Worm (Caenorhabditis elegans): ENCODE data around the gene ZK1321.4.

ce11 chrII:9727192-9727699, 46.5 kb downstream of the ZK1321.4 start:
- no peak for TF ChIP-seq lir-1 (GFP tag; conservative IDR thresholded peaks at IDR 0.05)
- no peak for TF ChIP-seq lsy-27 (tag; optimal IDR thresholded peaks at IDR 0.05; ENCODE audit: borderline replicate concordance, insufficient read depth)
- TF ChIP-seq snpc-4 (GFP tag; optimal IDR thresholded peaks at IDR 0.05), result no peak
- TF ChIP-seq snpc-4 (tag; optimal IDR thresholded peaks at IDR 0.05), result no peak
- no peak for TF ChIP-seq C06A6.2 (GFP tag; conservative IDR thresholded peaks at IDR 0.05)
- TF ChIP-seq dpl-1 (GFP tag; optimal IDR thresholded peaks at IDR 0.05), result no peak
- no peak for TF ChIP-seq K12H6.12 (tag; optimal IDR thresholded peaks at IDR 0.05)
- TF ChIP-seq nhr-27 (tag; optimal IDR thresholded peaks at IDR 0.05), result no peak
- TF ChIP-seq snpc-1.3 (tag; optimal IDR thresholded peaks at IDR 0.05; ENCODE audit: insufficient read depth), result no peak
- TF ChIP-seq somi-1 (GFP tag; optimal IDR thresholded peaks at IDR 0.05), result no peak
- no peak for TF ChIP-seq T26A5.8 (tag; optimal IDR thresholded peaks at IDR 0.05)
- TF ChIP-seq lin-26 (GFP tag; IDR thresholded peaks at IDR 0.05), result no peak
